Worm (Caenorhabditis elegans): ENCODE measurements around the gene chil-9.

ce11 chrII:9857791-9858190 is 12.7 kb upstream of the chil-9 start, which contains the start of gene chil-6:
- TF ChIP-seq ama-1 (optimal IDR thresholded peaks at IDR 0.05): no peak
- TF ChIP-seq aly-2 (tag; optimal IDR thresholded peaks at IDR 0.05): no peak
- TF ChIP-seq nhr-11 (tag; optimal IDR thresholded peaks at IDR 0.05): no peak

All from whole organism, L2 larva.